Fruit fly (Drosophila melanogaster) whole organism: ENCODE results near the gene CG1750.
A peak's percentile ranks its signal among the peaks of the same experiment; 100 is the strongest.

Experiments
- CG8478 ChIP-seq: fragments of >200 bp; optimal IDR thresholded peaks from 2 replicates; lab custom pipeline; 2018; ENCODE audit warnings: inconsistent platforms
- Dll ChIP-seq: fragments of >200 bp; optimal IDR thresholded peaks from 2 replicates; lab custom pipeline; 2017
- EcR ChIP-seq, 2 experiments: fragments of >200 bp; optimal IDR thresholded peaks; 2 replicates each; lab custom pipeline; 2017; ENCODE audit warnings: missing biosample characterization in 2 of 2, missing genetic modification characterization in 2 of 2, missing genetic modification reagents in 2 of 2
- pan ChIP-seq: fragments of >200 bp; optimal IDR thresholded peaks from 2 replicates; lab custom pipeline; 2017
- psq ChIP-seq: fragments of >200 bp; optimal IDR thresholded peaks from 2 replicates; lab custom pipeline; 2017
- usp ChIP-seq: fragments of >200 bp; optimal IDR thresholded peaks from 2 replicates; lab custom pipeline; 2017; ENCODE audit warnings: missing biosample characterization, missing genetic modification characterization, mixed read lengths

Gene CG1750

dm6 chr3R:31254808-31255207 is at the start of gene CG1750, which contains the start of gene spn-F:
Gene CG1750 (minus strand): TSS chr3R:31254900.
Gene spn-F (plus strand): TSS chr3R:31255127.
- no peak for TF ChIP-seq pan (lab: Kevin White, UChicago)
- no peak for TF ChIP-seq psq (lab: Kevin White, UChicago)
- no peak for TF ChIP-seq usp (GFP tag; lab: Kevin White, UChicago)
- no peak for TF ChIP-seq EcR (GFP tag; optimal IDR thresholded peaks at IDR 0.05; lab: Kevin White, UChicago)
- no peak for TF ChIP-seq CG8478 (lab: Kevin White, UChicago)
- TF ChIP-seq Dll (lab: Kevin White, UChicago), result no peak

- TF ChIP-seq Dll (lab: Kevin White, UChicago) (peak; percentile 32), usp (GFP tag; lab: Kevin White, UChicago) (no peak), EcR (GFP tag; optimal IDR thresholded peaks at IDR 0.05; lab: Kevin White, UChicago) (peak in 1 of 2 experiments; percentile 28)
These were observed 46.8 kb upstream of the CG1750 start for dm6 chr3R:31301527-31301926.

dm6 chr3R:31296989-31297388 is 42.3 kb upstream of the CG1750 start:
- TF ChIP-seq psq (lab: Kevin White, UChicago) (no peak), pan (lab: Kevin White, UChicago) (no peak), CG8478 (lab: Kevin White, UChicago) (no peak), usp (GFP tag; lab: Kevin White, UChicago) (no peak), Dll (lab: Kevin White, UChicago) (no peak), EcR (GFP tag; optimal IDR thresholded peaks at IDR 0.05; lab: Kevin White, UChicago) (no peak)

- TF ChIP-seq pan (lab: Kevin White, UChicago), result no peak
- no peak for TF ChIP-seq psq (lab: Kevin White, UChicago)
- TF ChIP-seq Dll (lab: Kevin White, UChicago), result no peak
- TF ChIP-seq CG8478 (lab: Kevin White, UChicago), result no peak
- TF ChIP-seq EcR (GFP tag; optimal IDR thresholded peaks at IDR 0.05; lab: Kevin White, UChicago), result no peak
- TF ChIP-seq usp (GFP tag; lab: Kevin White, UChicago), result no peak
These were observed 41.0 kb upstream of the CG1750 start for dm6 chr3R:31295694-31296093.

dm6 chr3R:31290195-31290594 is 35.5 kb upstream of the CG1750 start:
- TF ChIP-seq Dll (lab: Kevin White, UChicago), result no peak

- no peak for TF ChIP-seq usp (GFP tag; lab: Kevin White, UChicago)
- no peak for TF ChIP-seq Dll (lab: Kevin White, UChicago)
- no peak for TF ChIP-seq pan (lab: Kevin White, UChicago)
- no peak for TF ChIP-seq psq (lab: Kevin White, UChicago)
- TF ChIP-seq CG8478 (lab: Kevin White, UChicago), result no peak
- no peak for TF ChIP-seq EcR (GFP tag; optimal IDR thresholded peaks at IDR 0.05; lab: Kevin White, UChicago)
These were observed 32.8 kb upstream of the CG1750 start for dm6 chr3R:31287522-31287921.

- TF ChIP-seq CG8478 (lab: Kevin White, UChicago) (no peak), pan (lab: Kevin White, UChicago) (no peak), usp (GFP tag; lab: Kevin White, UChicago) (no peak), psq (lab: Kevin White, UChicago) (no peak), Dll (lab: Kevin White, UChicago) (no peak), EcR (GFP tag; optimal IDR thresholded peaks at IDR 0.05; lab: Kevin White, UChicago) (no peak)
These were observed 31.1 kb upstream of the CG1750 start for dm6 chr3R:31285791-31286190.

dm6 chr3R:31270783-31271427 is 16.2 kb upstream of the CG1750 start:
- TF ChIP-seq psq (lab: Kevin White, UChicago), result no peak
- no peak for TF ChIP-seq usp (GFP tag; lab: Kevin White, UChicago)
- no peak for TF ChIP-seq pan (lab: Kevin White, UChicago)
- no peak for TF ChIP-seq EcR (GFP tag; optimal IDR thresholded peaks at IDR 0.05; lab: Kevin White, UChicago)
- no peak for TF ChIP-seq Dll (lab: Kevin White, UChicago)
- no peak for TF ChIP-seq CG8478 (lab: Kevin White, UChicago)

dm6 chr3R:31265430-31265829 is 10.7 kb upstream of the CG1750 start, which contains the start of gene ppk24:
Gene ppk24 (plus strand): TSS chr3R:31265730.
- TF ChIP-seq pan (lab: Kevin White, UChicago) (no peak), Dll (lab: Kevin White, UChicago) (no peak), CG8478 (lab: Kevin White, UChicago) (no peak), usp (GFP tag; lab: Kevin White, UChicago) (no peak), EcR (GFP tag; optimal IDR thresholded peaks at IDR 0.05; lab: Kevin White, UChicago) (no peak), psq (lab: Kevin White, UChicago) (no peak)

dm6 chr3R:31263934-31264333 is 9.2 kb upstream of the CG1750 start:
- no peak for TF ChIP-seq pan (lab: Kevin White, UChicago)
- TF ChIP-seq CG8478 (lab: Kevin White, UChicago), result no peak
- no peak for TF ChIP-seq usp (GFP tag; lab: Kevin White, UChicago)
- TF ChIP-seq EcR (GFP tag; optimal IDR thresholded peaks at IDR 0.05; lab: Kevin White, UChicago), result no peak
- TF ChIP-seq Dll (lab: Kevin White, UChicago), result no peak
- no peak for TF ChIP-seq psq (lab: Kevin White, UChicago)

dm6 chr3R:31262298-31262697 is 7.6 kb upstream of the CG1750 start, which contains the start of gene CAH5:
Gene CAH5 (plus strand): TSS chr3R:31262598.
- TF ChIP-seq pan (lab: Kevin White, UChicago) (no peak), Dll (lab: Kevin White, UChicago) (no peak), psq (lab: Kevin White, UChicago) (no peak), EcR (GFP tag; optimal IDR thresholded peaks at IDR 0.05; lab: Kevin White, UChicago) (no peak), usp (GFP tag; lab: Kevin White, UChicago) (no peak), CG8478 (lab: Kevin White, UChicago) (no peak)
